Worm (Caenorhabditis elegans): ENCODE data around the gene ddl-1.

Gene ddl-1

DNA sequence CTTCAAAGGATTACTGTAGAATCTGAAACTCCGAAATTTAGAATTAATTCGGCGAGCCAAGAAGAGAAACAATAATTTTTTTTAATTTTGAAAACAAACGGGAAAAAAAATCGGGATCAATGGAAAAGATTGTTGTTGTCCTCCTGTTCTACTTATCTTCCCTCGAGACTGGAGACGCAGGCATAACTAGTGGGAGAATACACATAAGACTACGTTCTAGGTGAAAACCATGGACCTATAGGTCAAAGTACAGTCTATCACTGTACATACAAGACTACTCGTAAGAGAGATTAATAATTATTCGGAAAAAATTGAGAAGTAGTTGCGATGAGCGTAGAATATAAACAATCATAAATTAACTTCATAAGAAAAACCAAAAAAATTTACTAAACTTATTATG is 28.9 kb downstream of the ddl-1 start, which contains the start of gene dhs-6 (continued):
- no peak for TF ChIP-seq unc-98 (GFP tag; IDR thresholded peaks at IDR 0.05)
- TF ChIP-seq hlh-17 (GFP tag; optimal IDR thresholded peaks at IDR 0.05; ENCODE audit: borderline replicate concordance) = no peak
- TF ChIP-seq dpl-1 (GFP tag; optimal IDR thresholded peaks at IDR 0.05) = no peak
- TF ChIP-seq unc-62 (GFP tag; optimal IDR thresholded peaks at IDR 0.05) = no peak
- no peak for TF ChIP-seq lin-13 (GFP tag; optimal IDR thresholded peaks at IDR 0.05)
- no peak for TF ChIP-seq Y116A8C.19 (tag; optimal IDR thresholded peaks at IDR 0.05; ENCODE audit: borderline replicate concordance)
- peak; percentile 20 for TF ChIP-seq elt-2 (tag; optimal IDR thresholded peaks at IDR 0.05)
- no peak for TF ChIP-seq tbx-2 (tag; optimal IDR thresholded peaks at IDR 0.05)
- TF ChIP-seq grh-1 (GFP tag; IDR thresholded peaks at IDR 0.05) = no peak
- TF ChIP-seq sup-37 (GFP tag; optimal IDR thresholded peaks at IDR 0.05) = no peak
- no peak for TF ChIP-seq hlh-4 (tag; optimal IDR thresholded peaks at IDR 0.05)
- TF ChIP-seq elt-3 (tag; optimal IDR thresholded peaks at IDR 0.05) = peak in 2 of 6 experiments; percentile 6 to 18
- no peak for TF ChIP-seq fos-1 (tag; optimal IDR thresholded peaks at IDR 0.05)
- TF ChIP-seq efl-1 (optimal IDR thresholded peaks at IDR 0.05) = no peak
- no peak for TF ChIP-seq efl-1 (GFP tag; optimal IDR thresholded peaks at IDR 0.05 in 1 of 2)
- TF ChIP-seq fkh-8 (tag; optimal IDR thresholded peaks at IDR 0.05) = no peak
- no peak for TF ChIP-seq ztf-4 (tag; optimal IDR thresholded peaks at IDR 0.05)
- no peak for TF ChIP-seq lin-15B (tag; optimal IDR thresholded peaks at IDR 0.05)
- TF ChIP-seq nhr-237 (tag; optimal IDR thresholded peaks at IDR 0.05) = no peak
- TF ChIP-seq ceh-90 (tag; optimal IDR thresholded peaks at IDR 0.05) = no peak
- no peak for TF ChIP-seq ceh-8 (GFP tag; optimal IDR thresholded peaks at IDR 0.05)
- TF ChIP-seq ets-5 (GFP tag; IDR thresholded peaks at IDR 0.05) = no peak
- no peak for TF ChIP-seq ces-1 (GFP tag; optimal IDR thresholded peaks at IDR 0.05)

- TF ChIP-seq nhr-11 (tag; optimal IDR thresholded peaks at IDR 0.05) (no peak), mdl-1 (tag; optimal IDR thresholded peaks at IDR 0.05) (no peak), C34B4.2 (tag; optimal IDR thresholded peaks at IDR 0.05) (no peak), ces-1 (GFP tag; optimal IDR thresholded peaks at IDR 0.05) (no peak), nhr-19 (GFP tag; conservative IDR thresholded peaks at IDR 0.05) (no peak), nhr-76 (tag; optimal IDR thresholded peaks at IDR 0.05) (no peak), mab-9 (GFP tag; IDR thresholded peaks at IDR 0.05) (no peak), aha-1 (tag; optimal IDR thresholded peaks at IDR 0.05) (no peak), unc-98 (GFP tag; IDR thresholded peaks at IDR 0.05) (no peak), grh-1 (GFP tag; IDR thresholded peaks at IDR 0.05) (no peak), fkh-4 (tag; optimal IDR thresholded peaks at IDR 0.05; ENCODE audit: borderline replicate concordance) (no peak), lin-15B (tag; optimal IDR thresholded peaks at IDR 0.05) (no peak), ceh-63 (GFP tag; optimal IDR thresholded peaks at IDR 0.05) (no peak), F16B12.6 (tag; optimal IDR thresholded peaks at IDR 0.05) (no peak), isw-1 (GFP tag; IDR thresholded peaks at IDR 0.05) (no peak), zip-4 (GFP tag; optimal IDR thresholded peaks at IDR 0.05) (no peak)
These were observed 40.4 kb downstream of the ddl-1 start, which contains the start of gene C17G10.7 for ce11 chrII:5607756-5608155. C17G10.7 (minus strand) TSS chrII:5607856.

- TF ChIP-seq jun-1 (tag; optimal IDR thresholded peaks at IDR 0.05) = peak; percentile 35
- TF ChIP-seq unc-86 (tag; optimal IDR thresholded peaks at IDR 0.05) = no peak
- peak; percentile 93 for TF ChIP-seq blmp-1 (tag; optimal IDR thresholded peaks at IDR 0.05)
- no peak for TF ChIP-seq mab-9 (GFP tag; IDR thresholded peaks at IDR 0.05)
- peak; percentile 57 for TF ChIP-seq ztf-4 (tag; optimal IDR thresholded peaks at IDR 0.05)
- TF ChIP-seq C34B4.2 (tag; optimal IDR thresholded peaks at IDR 0.05) = no peak
- no peak for TF ChIP-seq unc-30 (tag; optimal IDR thresholded peaks at IDR 0.05)
- TF ChIP-seq rnt-1 (tag; optimal IDR thresholded peaks at IDR 0.05) = no peak
- TF ChIP-seq alr-1 (tag; optimal IDR thresholded peaks at IDR 0.05; ENCODE audit: borderline replicate concordance) = no peak
- no peak for TF ChIP-seq mef-2 (tag; optimal IDR thresholded peaks at IDR 0.05)
- TF ChIP-seq ztf-11 (tag; optimal IDR thresholded peaks at IDR 0.05) = no peak
- no peak for TF ChIP-seq nhr-76 (tag; optimal IDR thresholded peaks at IDR 0.05)
- no peak for TF ChIP-seq tlp-1 (tag; optimal IDR thresholded peaks at IDR 0.05)
- TF ChIP-seq dpl-1 (GFP tag; optimal IDR thresholded peaks at IDR 0.05) = peak in 2 of 3 experiments; percentile 5 to 30
- TF ChIP-seq nhr-77 (tag; optimal IDR thresholded peaks at IDR 0.05) = no peak
- no peak for TF ChIP-seq pax-3 (tag; optimal IDR thresholded peaks at IDR 0.05)
- TF ChIP-seq ceh-90 (tag; optimal IDR thresholded peaks at IDR 0.05) = no peak
- no peak for TF ChIP-seq swsn-7 (tag; optimal IDR thresholded peaks at IDR 0.05)
- TF ChIP-seq unc-130 (tag; optimal IDR thresholded peaks at IDR 0.05) = no peak
- peak; percentile 13 for TF ChIP-seq xbp-1 (tag; optimal IDR thresholded peaks at IDR 0.05)
- TF ChIP-seq elt-2 (tag; optimal IDR thresholded peaks at IDR 0.05) = peak; percentile 88
- no peak for TF ChIP-seq fos-1 (tag; optimal IDR thresholded peaks at IDR 0.05)
- TF ChIP-seq ces-1 (GFP tag; optimal IDR thresholded peaks at IDR 0.05) = no peak
- TF ChIP-seq C04F5.9 (tag; optimal IDR thresholded peaks at IDR 0.05) = no peak
These were observed 42.6 kb downstream of the ddl-1 start for ce11 chrII:5605538-5605945.

All from whole organism, L1 larva.